Worm (Caenorhabditis elegans) whole organism, early embryonic: ENCODE results near the gene ZK353.10.

ENCODE experiments used
- B0310.2 ChIP-seq: sonication (generic microtip); optimal IDR thresholded peaks from 2 replicates; lab custom pipeline; 2016; ENCODE audit warnings: mild to moderate bottlenecking, missing genetic modification characterization, missing compliant biosample characterization
- F13C5.2 ChIP-seq: sonication (generic microtip); optimal IDR thresholded peaks from 2 replicates; lab custom pipeline; 2017; ENCODE audit warnings: mild to moderate bottlenecking, missing genetic modification characterization, inconsistent platforms, missing compliant biosample characterization
- aly-1 ChIP-seq: sonication (generic microtip); optimal IDR thresholded peaks from 2 replicates; lab custom pipeline; 2016; ENCODE audit warnings: missing genetic modification characterization, missing compliant biosample characterization
- ama-1 ChIP-seq: fragments of 150-350 bp; optimal IDR thresholded peaks from 2 replicates; lab custom pipeline; 2014
- ceh-13 ChIP-seq: fragments of 200-800 bp; sonication (Bioruptor generic); optimal IDR thresholded peaks from 2 replicates; lab custom pipeline; 2018; ENCODE audit warnings: mild to moderate bottlenecking, missing genetic modification characterization, missing compliant biosample characterization
- ceh-36 ChIP-seq: sonication (generic microtip); optimal IDR thresholded peaks from 2 replicates; lab custom pipeline; 2016; ENCODE audit warnings: missing genetic modification characterization, inconsistent platforms, missing compliant biosample characterization
- ets-7 ChIP-seq: sonication (generic microtip); optimal IDR thresholded peaks from 2 replicates; lab custom pipeline; 2016; ENCODE audit warnings: missing genotype, missing genetic modification characterization, missing compliant biosample characterization
- flt-1 ChIP-seq: fragments of 200-800 bp; sonication (Bioruptor generic); IDR thresholded peaks from 2 replicates; pipeline ENCODE4 v1.3.6; 2022; ENCODE audit warnings: missing genetic modification characterization, missing compliant biosample characterization
- hmbx-1 ChIP-seq: sonication (generic microtip); optimal IDR thresholded peaks from 2 replicates; lab custom pipeline; 2016; ENCODE audit warnings: mild to moderate bottlenecking, missing genetic modification characterization, missing compliant biosample characterization
- hnd-1 ChIP-seq: sonication (generic microtip); optimal IDR thresholded peaks from 2 replicates; lab custom pipeline; 2016; ENCODE audit warnings: missing genetic modification characterization, missing compliant biosample characterization
- pes-1 ChIP-seq: fragments of 200-800 bp; sonication (Bioruptor generic); IDR thresholded peaks from 2 replicates; pipeline ENCODE4 v1.3.6; 2022; ENCODE audit warnings: missing genetic modification reagents, missing genetic modification characterization, missing compliant biosample characterization
- scrt-1 ChIP-seq: fragments of 200-800 bp; sonication (Bioruptor generic); IDR thresholded peaks from 2 replicates; pipeline ENCODE4 v1.3.6; 2022; ENCODE audit warnings: missing genetic modification characterization, missing compliant biosample characterization
- sea-1 ChIP-seq: fragments of 200-800 bp; sonication (Bioruptor generic); conservative IDR thresholded peaks from 2 replicates; pipeline ENCODE4 v1.3.6; 2022; ENCODE audit warnings: missing genetic modification characterization, missing compliant biosample characterization
- tbx-37 ChIP-seq: fragments of 200-800 bp; sonication (Bioruptor generic); conservative IDR thresholded peaks from 2 replicates; pipeline ENCODE4 v1.3.6; 2022; ENCODE audit warnings: missing genetic modification reagents, missing genetic modification characterization, missing compliant biosample characterization

DNA sequence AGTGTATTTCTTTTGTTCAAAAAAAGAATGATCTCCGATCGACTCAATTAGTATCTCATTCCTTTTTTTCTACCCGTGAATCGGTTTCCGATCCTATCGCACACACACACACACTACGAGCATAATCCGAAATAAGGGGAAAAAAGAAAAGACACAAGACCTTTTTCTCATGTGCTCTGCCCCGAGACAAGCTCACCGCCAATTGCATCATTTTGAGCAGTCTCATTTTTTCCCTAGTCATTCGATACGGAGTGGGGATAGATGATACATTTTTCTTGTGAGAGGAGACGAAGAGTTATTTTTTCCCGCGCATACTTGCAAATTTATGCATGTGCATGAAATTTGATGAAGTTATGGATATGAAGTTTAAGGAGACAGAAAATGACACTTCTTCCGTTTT lies 1.9 kb downstream of the ZK353.10 start:
- TF ChIP-seq scrt-1: no peak
- TF ChIP-seq ama-1 (lab: Kevin White, UChicago): no peak
- no peak for TF ChIP-seq flt-1 (GFP tag; lab: Robert Waterston, UW)
- TF ChIP-seq ceh-36 (tag; lab: Kevin White, UChicago): no peak
- no peak for TF ChIP-seq F13C5.2 (tag; lab: Kevin White, UChicago)
- TF ChIP-seq hnd-1 (tag; lab: Kevin White, UChicago): no peak
- TF ChIP-seq sea-1 (GFP tag; lab: Robert Waterston, UW): no peak
- TF ChIP-seq B0310.2 (tag; lab: Kevin White, UChicago): no peak
- TF ChIP-seq tbx-37: no peak
- TF ChIP-seq ceh-13 (GFP tag; lab: Kevin White, UChicago): no peak
- no peak for TF ChIP-seq ets-7 (tag; lab: Kevin White, UChicago)
- no peak for TF ChIP-seq aly-1 (tag; lab: Kevin White, UChicago)
- no peak for TF ChIP-seq hmbx-1 (tag; lab: Kevin White, UChicago)
- no peak for TF ChIP-seq pes-1 (GFP tag; lab: Robert Waterston, UW)
